Worm (Caenorhabditis elegans) whole organism, midembryonic: ENCODE results near the gene srt-42.

Experiments used
- cog-1 ChIP-seq: sonication (generic microtip); optimal IDR thresholded peaks from 2 replicates; lab custom pipeline; 2016; ENCODE audit warnings: missing genetic modification characterization, missing compliant biosample characterization
- flt-1 ChIP-seq: fragments of 200-800 bp; sonication (Bioruptor generic); IDR thresholded peaks from 2 replicates; pipeline ENCODE4 v1.3.6; 2022; ENCODE audit warnings: missing genetic modification characterization, missing compliant biosample characterization
- ref-1 ChIP-seq: fragments of 200-800 bp; sonication (Bioruptor generic); conservative IDR thresholded peaks from 2 replicates; pipeline ENCODE4 v1.3.6; 2022; ENCODE audit warnings: missing genetic modification reagents, missing genetic modification characterization, missing compliant biosample characterization
- ztf-23 ChIP-seq: fragments of 200-800 bp; sonication (Bioruptor generic); IDR thresholded peaks from 2 replicates; pipeline ENCODE4 v1.3.6; 2022; ENCODE audit warnings: missing genetic modification reagents, missing genetic modification characterization, missing compliant biosample characterization

ce11 chrV:1760682-1761081 is 46.6 kb upstream of the srt-42 start, which contains the start of gene clec-205:
- no peak for TF ChIP-seq cog-1 (tag; lab: Kevin White, UChicago)
- no peak for TF ChIP-seq ref-1
- no peak for TF ChIP-seq flt-1 (GFP tag; lab: Robert Waterston, UW)
- TF ChIP-seq ztf-23 (GFP tag; lab: Robert Waterston, UW): no peak
